Fruit fly (Drosophila melanogaster) ovary, adult (tissue): Measurements from ENCODE around the gene CG7974.

ENCODE experiments used
- CG17801 ChIP-seq: fragments of 200-800 bp; optimal IDR thresholded peaks from 2 replicates; lab custom pipeline; 2019; ENCODE audit warnings: missing biosample characterization, mild to moderate bottlenecking, missing genetic modification characterization, moderate library complexity; ENCODE audit not compliant: partially characterized antibody

CG7974 gene

DNA sequence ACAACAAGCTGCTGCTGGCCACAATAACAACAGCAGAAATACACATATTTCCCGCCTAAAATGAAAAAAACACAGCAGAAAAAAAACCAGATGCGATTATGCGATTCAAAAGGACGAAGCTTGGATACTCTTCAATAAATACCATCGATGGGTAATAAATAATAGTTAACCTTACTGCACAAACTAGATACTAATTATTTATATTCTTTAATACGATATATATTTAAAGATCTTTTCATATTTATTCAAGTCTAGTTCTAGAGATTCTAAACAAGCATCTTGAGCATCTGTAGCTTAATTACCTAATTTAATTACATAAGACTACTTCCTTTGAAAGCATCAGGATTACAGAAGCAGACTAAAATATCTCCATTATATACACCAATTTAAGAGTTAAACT, 23.2 kb downstream of the CG7974 start:
- no peak for TF ChIP-seq CG17801

- no peak for TF ChIP-seq CG17801
Observed at dm6 chr3L:1688569-1688968, 23.6 kb downstream of the CG7974 start.

DNA sequence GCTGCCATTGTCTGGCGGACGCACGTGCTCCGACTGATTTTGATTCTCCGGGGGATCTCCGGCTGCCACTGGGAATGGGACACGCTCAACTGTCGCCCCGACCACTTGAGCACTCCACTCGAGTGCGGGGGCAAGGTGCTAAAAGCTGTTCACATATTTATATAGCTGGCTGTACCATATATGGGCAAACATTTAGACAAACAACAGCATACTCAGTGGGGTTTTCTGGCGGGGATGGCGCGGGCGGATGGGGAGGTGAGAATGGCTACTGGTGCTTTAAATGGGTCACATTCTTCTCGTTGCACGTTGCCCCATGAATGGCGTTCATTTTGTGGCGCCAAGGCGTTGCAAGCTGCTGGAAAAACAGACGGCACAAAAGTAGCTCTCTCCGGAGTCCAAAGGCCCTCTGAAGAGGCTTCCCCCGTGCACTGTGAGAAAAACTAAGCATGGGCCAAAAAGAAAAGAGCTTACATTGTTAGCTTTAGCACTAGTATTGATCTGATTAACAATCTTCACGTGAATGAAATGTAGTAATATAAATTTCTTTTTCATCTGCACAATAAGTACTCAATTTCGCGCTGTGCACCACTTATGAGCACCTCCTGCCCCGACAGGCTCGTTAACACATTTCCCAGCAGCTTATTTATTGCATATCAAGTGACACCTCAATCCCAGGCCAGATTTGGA, 25.9 kb downstream of the CG7974 start:
- TF ChIP-seq CG17801 = no peak

DNA sequence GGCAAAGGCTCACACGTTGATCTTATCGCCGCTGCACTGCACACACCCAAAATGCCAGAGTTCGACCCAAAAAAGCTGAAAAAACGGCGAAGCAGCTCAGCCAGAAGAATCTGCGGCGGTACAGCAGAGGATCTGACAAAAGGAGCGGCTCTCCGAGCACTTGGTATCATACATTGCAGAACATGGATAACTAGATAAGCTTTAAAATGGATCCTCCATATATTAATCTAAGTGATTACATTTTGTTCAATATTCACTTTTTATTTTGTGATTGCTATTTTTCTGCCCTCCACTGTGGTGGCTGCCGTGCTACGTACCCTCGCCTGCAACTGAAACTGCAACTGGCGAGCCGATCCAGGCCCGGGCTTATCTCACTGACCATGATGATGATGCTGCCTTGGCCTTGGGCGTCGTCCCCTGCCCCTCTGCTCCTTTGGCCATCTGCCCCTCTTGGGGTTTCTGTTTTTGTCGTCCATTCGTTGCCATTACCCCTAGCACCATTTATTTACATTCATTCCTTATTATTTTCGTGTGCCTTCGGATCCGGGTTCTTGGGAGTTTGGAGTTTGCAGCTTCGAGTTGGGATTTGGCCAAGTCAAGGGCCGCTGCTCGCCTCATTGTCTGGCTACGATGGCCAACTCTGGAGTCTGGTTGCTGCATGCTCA, 27.3 kb downstream of the CG7974 start:
- no peak for TF ChIP-seq CG17801

dm6 chr3L:1692859-1693258, 27.9 kb downstream of the CG7974 start:
- TF ChIP-seq CG17801 = no peak

DNA sequence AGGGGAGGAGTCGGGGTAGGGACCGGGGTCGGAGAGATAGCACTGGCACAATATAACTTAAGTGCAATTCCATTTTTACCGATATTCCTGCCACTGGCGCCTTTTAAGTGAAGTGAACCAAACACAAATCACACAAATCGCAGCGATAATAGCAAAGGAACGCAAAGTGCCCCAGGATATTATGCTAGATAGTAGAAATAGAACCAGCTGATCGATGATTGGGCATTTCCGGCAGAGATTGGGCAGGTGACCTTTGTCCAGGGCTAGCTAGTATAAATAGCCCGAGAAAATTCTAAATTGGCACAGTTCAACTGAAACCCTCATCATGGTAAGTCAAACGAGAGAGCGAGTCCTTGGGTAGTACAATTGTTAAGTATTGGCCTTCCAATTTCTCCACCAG, 29.4 kb downstream of the CG7974 start, which contains the start of gene CG12011:
Gene CG12011 (plus strand): TSS at position 301 of the 400 bp plus-strand sequence.
- TF ChIP-seq CG17801 = no peak

- TF ChIP-seq CG17801 = no peak
Observed at dm6 chr3L:1702367-1702927, 37.5 kb downstream of the CG7974 start, which contains the start of gene CG13931. Gene CG13931 (minus strand): TSS chr3L:1702407.

dm6 chr3L:1709161-1709560, 44.2 kb downstream of the CG7974 start:
- TF ChIP-seq CG17801 = no peak

dm6 chr3L:1710562-1710961, 45.6 kb downstream of the CG7974 start:
- TF ChIP-seq CG17801 = no peak

- no peak for TF ChIP-seq CG17801
Observed at dm6 chr3L:1711218-1711617, 46.3 kb downstream of the CG7974 start.
